Worm (Caenorhabditis elegans) whole organism, L3 larva: Measurements from ENCODE around the gene arc-1.
A peak's percentile ranks its signal among the peaks of the same experiment; 100 is the strongest.

Source experiments
- lin-39 ChIP-seq: fragments of 150-350 bp; optimal IDR thresholded peaks from 2 replicates; lab custom pipeline; 2018; ENCODE audit warnings: missing biosample characterization, missing genetic modification reagents, missing genetic modification characterization
- skn-1 ChIP-seq: fragments of 150-350 bp; optimal IDR thresholded peaks from 2 replicates; lab custom pipeline; 2014; ENCODE audit warnings: missing biosample characterization, missing genetic modification characterization
- ztf-11 ChIP-seq: fragments of 150-350 bp; optimal IDR thresholded peaks from 2 replicates; lab custom pipeline; 2014; ENCODE audit warnings: missing biosample characterization, missing genetic modification characterization

DNA sequence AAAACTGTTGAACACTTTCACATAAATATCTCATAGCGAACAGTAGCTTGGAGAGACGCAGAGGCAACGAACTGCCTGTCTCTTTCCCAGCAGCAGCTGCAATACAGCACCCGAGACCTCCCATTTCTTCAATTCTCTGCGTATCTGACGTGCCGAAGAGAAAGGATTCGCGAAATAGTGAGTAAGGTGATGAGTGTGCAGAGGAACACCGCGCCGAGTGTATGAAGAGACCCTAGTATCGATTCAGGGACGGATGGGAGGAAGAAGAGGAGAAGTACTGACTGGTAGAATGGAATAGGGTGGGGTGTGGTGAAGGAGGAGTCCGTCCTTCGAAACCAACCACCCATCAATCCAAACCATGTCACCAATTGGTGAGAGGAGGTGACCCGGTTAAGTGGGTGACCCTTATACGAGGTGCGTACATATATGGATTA, 28.6 kb upstream of the arc-1 start:
- TF ChIP-seq lin-39 (peak; percentile 11), ztf-11 (tag; lab: Kevin White, UChicago) (no peak), skn-1 (tag; lab: Kevin White, UChicago) (no peak)
